Fruit fly (Drosophila melanogaster) whole organism, embryonic: ENCODE data around the gene Cpr67Fa1.

Experiments used
- CG18619 ChIP-seq: fragments of 200-800 bp; sonication (Bioruptor generic); optimal IDR thresholded peaks from 3 replicates; lab custom pipeline; 2017; ENCODE audit warnings: missing biosample characterization, mild to moderate bottlenecking, missing genetic modification characterization
- CG6175 ChIP-seq: fragments of 200-800 bp; sonication (Bioruptor generic); IDR thresholded peaks from 3 replicates; pipeline ENCODE4 v1.3.6; 2022; ENCODE audit warnings: missing biosample characterization, missing genetic modification characterization
- E2f2 ChIP-seq: fragments of 200-800 bp; sonication (Bioruptor generic); IDR thresholded peaks from 2 replicates; pipeline ENCODE4 v1.3.6; 2022; ENCODE audit warnings: missing biosample characterization, missing genetic modification characterization
- Eip74EF ChIP-seq, 2 experiments: fragments of 200-800 bp in 1 of 2; fragments of >200 bp in 1 of 2; sonication (Bioruptor generic) in 1 of 2; optimal IDR thresholded peaks; 2 replicates each; lab custom pipeline; 2017 to 2019; ENCODE audit warnings: missing biosample characterization in 2 of 2, missing genetic modification characterization in 2 of 2, mild to moderate bottlenecking in 1 of 2, moderate library complexity in 1 of 2
- dati ChIP-seq: fragments of 200-800 bp; sonication (Bioruptor generic); IDR thresholded peaks from 2 replicates; pipeline ENCODE4 v1.3.6; 2022; ENCODE audit warnings: missing biosample characterization, missing genetic modification characterization
- gfzf ChIP-seq: fragments of 200-800 bp; sonication (Bioruptor generic); optimal IDR thresholded peaks from 2 replicates; lab custom pipeline; 2016; ENCODE audit warnings: missing biosample characterization, mild to moderate bottlenecking, missing genetic modification characterization, moderate library complexity
- mld ChIP-seq: fragments of 200-800 bp; sonication (Bioruptor generic); IDR thresholded peaks from 3 replicates; pipeline ENCODE4 v1.3.6; 2022; ENCODE audit warnings: missing biosample characterization, missing genetic modification characterization; ENCODE audit not compliant: partially characterized antibody
- pnt ChIP-seq: fragments of 200-800 bp; sonication (Bioruptor generic); optimal IDR thresholded peaks from 3 replicates; lab custom pipeline; 2016; ENCODE audit warnings: missing biosample characterization, missing genetic modification characterization
- pros ChIP-seq: fragments of 200-800 bp; sonication (Bioruptor generic); optimal IDR thresholded peaks from 3 replicates; lab custom pipeline; 2019; ENCODE audit warnings: missing biosample characterization, mild to moderate bottlenecking, missing genetic modification characterization, moderate library complexity
- psq ChIP-seq: fragments of 200-800 bp; sonication (Bioruptor generic); optimal IDR thresholded peaks from 2 replicates; lab custom pipeline; 2017; ENCODE audit warnings: missing biosample characterization, missing genetic modification characterization
- seq ChIP-seq: fragments of 200-800 bp; sonication (Bioruptor generic); IDR thresholded peaks from 2 replicates; pipeline ENCODE4 v1.3.6; 2022; ENCODE audit warnings: missing biosample characterization, missing genetic modification characterization

DNA sequence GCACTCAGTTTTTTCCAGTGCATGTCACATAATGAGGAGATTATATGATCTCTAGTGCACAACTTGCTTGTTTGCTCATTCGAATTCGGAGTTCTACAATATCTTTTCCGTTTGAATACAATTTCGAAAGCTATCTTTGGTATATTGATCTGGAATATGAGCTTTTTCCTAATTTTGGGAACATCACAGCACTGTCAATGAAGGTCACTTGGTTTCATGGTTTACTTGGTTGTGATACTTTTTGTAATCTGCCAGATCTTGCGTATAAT lies 22.5 kb upstream of the Cpr67Fa1 start:
- TF ChIP-seq E2f2 (GFP tag; lab: Robert Waterston, UW) (no peak), pnt (GFP tag; lab: Kevin White, UChicago) (no peak), pros (no peak), CG6175 (no peak), seq (GFP tag; lab: Robert Waterston, UW) (no peak), Eip74EF (GFP tag; optimal IDR thresholded peaks at IDR 0.05; lab: Kevin White, UChicago) (no peak), gfzf (no peak), mld (GFP tag; lab: Robert Waterston, UW) (no peak), CG18619 (GFP tag; lab: Kevin White, UChicago) (no peak), psq (GFP tag; lab: Kevin White, UChicago) (no peak), dati (GFP tag; lab: Robert Waterston, UW) (no peak)
